Fruit fly (Drosophila melanogaster) whole organism, embryonic: ENCODE results near the gene mad2.
A peak's percentile ranks its signal among the peaks of the same experiment; 100 is the strongest.

Experiments
- Abd-B ChIP-seq: fragments of 200-800 bp; sonication (Bioruptor generic); optimal IDR thresholded peaks from 2 replicates; lab custom pipeline; 2018; ENCODE audit warnings: missing biosample characterization, mild to moderate bottlenecking, missing genetic modification characterization, moderate library complexity
- Ada2b ChIP-seq: fragments of 200-800 bp; sonication (Bioruptor generic); IDR thresholded peaks from 2 replicates; pipeline ENCODE4 v1.3.6; 2022; ENCODE audit warnings: missing biosample characterization, missing genetic modification characterization
- Atf-2 ChIP-seq: fragments of 200-800 bp; sonication (Bioruptor generic); optimal IDR thresholded peaks from 2 replicates; lab custom pipeline; 2016; ENCODE audit warnings: missing biosample characterization, missing genetic modification characterization
- BtbVII ChIP-seq: fragments of 200-800 bp; sonication (Bioruptor generic); optimal IDR thresholded peaks from 3 replicates; lab custom pipeline; 2017; ENCODE audit warnings: missing biosample characterization, mild to moderate bottlenecking, missing genetic modification characterization
- CG1024 ChIP-seq: fragments of 200-800 bp; sonication (Bioruptor generic); IDR thresholded peaks from 2 replicates; pipeline ENCODE4 v1.3.6; 2022; ENCODE audit warnings: missing biosample characterization, missing genetic modification characterization
- CG10267 ChIP-seq: fragments of 200-800 bp; sonication (Bioruptor generic); optimal IDR thresholded peaks from 2 replicates; lab custom pipeline; 2018; ENCODE audit warnings: missing biosample characterization, mild to moderate bottlenecking, missing genetic modification characterization, moderate library complexity
- CG11456 ChIP-seq: fragments of 200-800 bp; sonication (Bioruptor generic); IDR thresholded peaks from 3 replicates; pipeline ENCODE4 v1.3.6; 2022; ENCODE audit warnings: missing biosample characterization, missing genetic modification characterization
- CG12299 ChIP-seq: fragments of 200-800 bp; sonication (Bioruptor generic); optimal IDR thresholded peaks from 2 replicates; lab custom pipeline; 2018; ENCODE audit warnings: missing biosample characterization, mild to moderate bottlenecking, missing genetic modification characterization
- CG12391 ChIP-seq: fragments of 200-800 bp; sonication (Bioruptor generic); optimal IDR thresholded peaks from 3 replicates; lab custom pipeline; 2018; ENCODE audit warnings: missing biosample characterization, mild to moderate bottlenecking, missing genetic modification characterization, moderate library complexity
- CG13424 ChIP-seq: fragments of 200-800 bp; sonication (Bioruptor generic); optimal IDR thresholded peaks from 2 replicates; lab custom pipeline; 2019; ENCODE audit warnings: missing biosample characterization, mild to moderate bottlenecking, missing genetic modification characterization, moderate library complexity
- CG15696 ChIP-seq: fragments of 200-800 bp; sonication (Bioruptor generic); optimal IDR thresholded peaks from 2 replicates; lab custom pipeline; 2019; ENCODE audit warnings: missing biosample characterization, mild to moderate bottlenecking, missing genetic modification characterization, moderate library complexity
- CG1647 ChIP-seq: fragments of 200-800 bp; sonication (Bioruptor generic); optimal IDR thresholded peaks from 3 replicates; lab custom pipeline; 2016; ENCODE audit warnings: missing biosample characterization, missing genetic modification characterization
- CG17385 ChIP-seq: fragments of 200-800 bp; sonication (Bioruptor generic); optimal IDR thresholded peaks from 3 replicates; lab custom pipeline; 2018; ENCODE audit warnings: missing biosample characterization, mild to moderate bottlenecking, missing genetic modification characterization
- CG32767 ChIP-seq: fragments of 200-800 bp; sonication (Bioruptor generic); IDR thresholded peaks from 2 replicates; pipeline ENCODE4 v1.3.6; 2022; ENCODE audit warnings: missing biosample characterization, missing genetic modification characterization
- CG33213 ChIP-seq: fragments of 200-800 bp; sonication (Bioruptor generic); optimal IDR thresholded peaks from 3 replicates; lab custom pipeline; 2016; ENCODE audit warnings: missing biosample characterization, missing genetic modification characterization
- CG3407 ChIP-seq: fragments of 200-800 bp; sonication (Bioruptor generic); optimal IDR thresholded peaks from 2 replicates; lab custom pipeline; 2018; ENCODE audit warnings: missing biosample characterization, mild to moderate bottlenecking, missing genetic modification characterization
- CG3726 ChIP-seq: fragments of 200-800 bp; sonication (Bioruptor generic); IDR thresholded peaks from 3 replicates; pipeline ENCODE4, ENCODE4 v1.3.6; 2022; ENCODE audit warnings: missing biosample characterization, missing genetic modification characterization
- CG4282 ChIP-seq: fragments of 200-800 bp; sonication (Bioruptor generic); optimal IDR thresholded peaks from 2 replicates; lab custom pipeline; 2016; ENCODE audit warnings: missing biosample characterization, missing genetic modification characterization
- CG43689 ChIP-seq: fragments of 200-800 bp; sonication (Bioruptor generic); IDR thresholded peaks from 2 replicates; pipeline ENCODE4 v1.3.6; 2022; ENCODE audit warnings: missing biosample characterization, missing genetic modification characterization
- CG4424 ChIP-seq: fragments of 200-800 bp; sonication (Bioruptor generic); optimal IDR thresholded peaks from 3 replicates; lab custom pipeline; 2016; ENCODE audit warnings: missing biosample characterization, missing genetic modification characterization
- CG8924 ChIP-seq: fragments of 200-800 bp; optimal IDR thresholded peaks from 3 replicates; lab custom pipeline; 2019; ENCODE audit warnings: missing biosample characterization, mild to moderate bottlenecking, missing genetic modification characterization, moderate library complexity
- CG9817 ChIP-seq: fragments of 200-800 bp; sonication (Bioruptor generic); optimal IDR thresholded peaks from 2 replicates; lab custom pipeline; 2018; ENCODE audit warnings: missing biosample characterization, mild to moderate bottlenecking, missing genetic modification characterization, moderate library complexity
- D19B ChIP-seq: fragments of 200-800 bp; sonication (Bioruptor generic); optimal IDR thresholded peaks from 2 replicates; lab custom pipeline; 2017; ENCODE audit warnings: missing biosample characterization, mild to moderate bottlenecking, missing genetic modification characterization
- Deaf1 ChIP-seq: fragments of 200-800 bp; optimal IDR thresholded peaks from 3 replicates; lab custom pipeline; 2019; ENCODE audit warnings: missing biosample characterization, mild to moderate bottlenecking, missing genetic modification characterization, moderate library complexity
- Dll ChIP-seq: fragments of 200-800 bp; sonication (Bioruptor generic); IDR thresholded peaks from 4 replicates; pipeline ENCODE4 v1.3.6; 2022; ENCODE audit warnings: missing biosample characterization, missing genetic modification characterization; ENCODE audit not compliant: partially characterized antibody
- E2f2 ChIP-seq: fragments of 200-800 bp; sonication (Bioruptor generic); IDR thresholded peaks from 2 replicates; pipeline ENCODE4 v1.3.6; 2022; ENCODE audit warnings: missing biosample characterization, missing genetic modification characterization
- Fer3 ChIP-seq: fragments of 200-800 bp; sonication (Bioruptor generic); optimal IDR thresholded peaks from 2 replicates; lab custom pipeline; 2018; ENCODE audit warnings: missing biosample characterization, mild to moderate bottlenecking, missing genetic modification characterization, moderate library complexity
- HLH3B ChIP-seq: fragments of 200-800 bp; sonication (Bioruptor generic); IDR thresholded peaks from 2 replicates; pipeline ENCODE4 v1.3.6; 2022; ENCODE audit warnings: missing biosample characterization, missing genetic modification characterization
- Hr51 ChIP-seq, 2 experiments: fragments of 200-800 bp; sonication (Bioruptor generic); optimal IDR thresholded peaks; 2 replicates in 1 of 2; 3 replicates in 1 of 2; lab custom pipeline; 2016 to 2018; ENCODE audit warnings: missing biosample characterization in 2 of 2, missing genetic modification characterization in 2 of 2, mild to moderate bottlenecking in 1 of 2, moderate library complexity in 1 of 2
- MESR4 ChIP-seq: fragments of 200-800 bp; sonication (Bioruptor generic); optimal IDR thresholded peaks from 2 replicates; lab custom pipeline; 2018; ENCODE audit warnings: missing biosample characterization, mild to moderate bottlenecking, missing genetic modification characterization, moderate library complexity
- MTF-1 ChIP-seq: fragments of 200-800 bp; sonication (Bioruptor generic); optimal IDR thresholded peaks from 2 replicates; lab custom pipeline; 2018; ENCODE audit warnings: missing biosample characterization, mild to moderate bottlenecking, missing genetic modification characterization, borderline replicate concordance
- Mes4 ChIP-seq: fragments of 200-800 bp; sonication (Bioruptor generic); optimal IDR thresholded peaks from 2 replicates; lab custom pipeline; 2016; ENCODE audit warnings: missing biosample characterization, missing genetic modification characterization
- Nf-YB ChIP-seq: fragments of 200-800 bp; sonication (Bioruptor generic); optimal IDR thresholded peaks from 3 replicates; lab custom pipeline; 2019; ENCODE audit warnings: missing biosample characterization, mild to moderate bottlenecking, missing genetic modification characterization, moderate library complexity
- Tbp ChIP-seq: fragments of >200 bp; optimal IDR thresholded peaks from 2 replicates; lab custom pipeline; 2018; ENCODE audit warnings: missing biosample characterization, missing genetic modification characterization
- ac ChIP-seq: fragments of 200-800 bp; sonication (Bioruptor generic); optimal IDR thresholded peaks from 3 replicates; lab custom pipeline; 2017; ENCODE audit warnings: missing biosample characterization, mild to moderate bottlenecking, missing genetic modification characterization
- az2 ChIP-seq: fragments of 200-800 bp; sonication (Bioruptor generic); optimal IDR thresholded peaks from 3 replicates; lab custom pipeline; 2016; ENCODE audit warnings: missing biosample characterization, missing genetic modification characterization
- bcd ChIP-seq: fragments of 200-800 bp; sonication (Bioruptor generic); optimal IDR thresholded peaks from 2 replicates; lab custom pipeline; 2017; ENCODE audit warnings: missing biosample characterization, mild to moderate bottlenecking, missing genetic modification characterization
- bigmax ChIP-seq: fragments of 200-800 bp; sonication (Bioruptor generic); optimal IDR thresholded peaks from 2 replicates; lab custom pipeline; 2018; ENCODE audit warnings: missing biosample characterization, mild to moderate bottlenecking, missing genetic modification characterization
- caup ChIP-seq: fragments of 200-800 bp; sonication (Bioruptor generic); optimal IDR thresholded peaks from 3 replicates; lab custom pipeline; 2017; ENCODE audit warnings: missing biosample characterization, mild to moderate bottlenecking, missing genetic modification characterization, moderate library complexity; ENCODE audit not compliant: severe bottlenecking
- chn ChIP-seq: fragments of 200-800 bp; sonication (Bioruptor generic); optimal IDR thresholded peaks from 2 replicates; lab custom pipeline; 2016; ENCODE audit warnings: missing biosample characterization, missing genetic modification characterization
- corto ChIP-seq: fragments of 200-800 bp; sonication (Bioruptor generic); optimal IDR thresholded peaks from 2 replicates; lab custom pipeline; 2016; ENCODE audit warnings: missing biosample characterization, mild to moderate bottlenecking, missing genetic modification characterization, moderate library complexity
- crol ChIP-seq: fragments of 200-800 bp; sonication (Bioruptor generic); IDR thresholded peaks from 2 replicates; pipeline ENCODE4 v1.3.6; 2022; ENCODE audit warnings: missing biosample characterization, missing genetic modification characterization
- dati ChIP-seq: fragments of 200-800 bp; sonication (Bioruptor generic); IDR thresholded peaks from 2 replicates; pipeline ENCODE4 v1.3.6; 2022; ENCODE audit warnings: missing biosample characterization, missing genetic modification characterization
- disco-r ChIP-seq: fragments of 200-800 bp; sonication (Bioruptor generic); optimal IDR thresholded peaks from 2 replicates; lab custom pipeline; 2016; ENCODE audit warnings: missing biosample characterization, missing genetic modification characterization
- dysf ChIP-seq: fragments of 200-800 bp; sonication (Bioruptor generic); IDR thresholded peaks from 3 replicates; pipeline ENCODE4 v1.3.6; 2022; ENCODE audit warnings: missing biosample characterization, missing genetic modification characterization
- en ChIP-seq: fragments of 200-800 bp; sonication (Bioruptor generic); optimal IDR thresholded peaks from 2 replicates; lab custom pipeline; 2016; ENCODE audit warnings: missing biosample characterization, missing genetic modification characterization
- eve ChIP-seq, 2 experiments: fragments of >200 bp; optimal IDR thresholded peaks; 2 replicates each; lab custom pipeline; 2017; ENCODE audit warnings: missing biosample characterization in 2 of 2, missing genetic modification characterization in 2 of 2
- ken ChIP-seq: fragments of 200-800 bp; sonication (Bioruptor generic); IDR thresholded peaks from 3 replicates; pipeline ENCODE4 v1.3.6; 2022; ENCODE audit warnings: missing biosample characterization, missing genetic modification characterization
- lab ChIP-seq: fragments of 200-800 bp; sonication (Bioruptor generic); optimal IDR thresholded peaks from 3 replicates; lab custom pipeline; 2017; ENCODE audit warnings: missing biosample characterization, missing genetic modification characterization, mild to moderate bottlenecking, moderate library complexity, missing genetic modification reagents
- shn ChIP-seq: fragments of 200-800 bp; sonication (Bioruptor generic); optimal IDR thresholded peaks from 3 replicates; lab custom pipeline; 2016; ENCODE audit warnings: missing biosample characterization, missing genetic modification characterization
- slbo ChIP-seq: fragments of 200-800 bp; sonication (Bioruptor generic); IDR thresholded peaks from 2 replicates; pipeline ENCODE4 v1.3.6; 2022; ENCODE audit warnings: missing biosample characterization, missing genetic modification characterization
- tx ChIP-seq: fragments of 200-800 bp; sonication (Bioruptor generic); optimal IDR thresholded peaks from 2 replicates; lab custom pipeline; 2016; ENCODE audit warnings: missing biosample characterization, missing genetic modification characterization

mad2 gene

dm6 chr3L:5828684-5829083, 15.8 kb upstream of the mad2 start (continued):
- TF ChIP-seq ken (GFP tag; lab: Robert Waterston, UW): no peak
- TF ChIP-seq eve (GFP tag; optimal IDR thresholded peaks at IDR 0.05; lab: Kevin White, UChicago): no peak
- TF ChIP-seq CG12391 (tag; lab: Kevin White, UChicago): peak; percentile 15
- no peak for TF ChIP-seq D19B (GFP tag; lab: Kevin White, UChicago)
- TF ChIP-seq bcd (GFP tag; lab: Kevin White, UChicago): peak; percentile 26
- no peak for TF ChIP-seq chn (GFP tag; lab: Kevin White, UChicago)
- no peak for TF ChIP-seq CG1647 (GFP tag; lab: Kevin White, UChicago)
- no peak for TF ChIP-seq Nf-YB
- TF ChIP-seq disco-r (GFP tag; lab: Kevin White, UChicago): no peak
- no peak for TF ChIP-seq caup (GFP tag; lab: Kevin White, UChicago)
- no peak for TF ChIP-seq en
- TF ChIP-seq CG12299 (tag; lab: Kevin White, UChicago): no peak
- TF ChIP-seq Tbp (GFP tag; lab: Kevin White, UChicago): no peak
- no peak for TF ChIP-seq Dll (GFP tag; lab: Robert Waterston, UW)
- no peak for TF ChIP-seq CG33213 (GFP tag; lab: Kevin White, UChicago)
- no peak for TF ChIP-seq Ada2b (GFP tag; lab: Robert Waterston, UW)
- no peak for TF ChIP-seq bigmax (GFP tag; lab: Kevin White, UChicago)
- TF ChIP-seq ac: no peak
- TF ChIP-seq CG15696: no peak
- TF ChIP-seq dati: no peak
- no peak for TF ChIP-seq tx (GFP tag; lab: Kevin White, UChicago)
- TF ChIP-seq CG17385 (GFP tag; lab: Kevin White, UChicago): peak; percentile 3
- TF ChIP-seq lab (GFP tag; lab: Kevin White, UChicago): peak; percentile 18
- no peak for TF ChIP-seq MTF-1 (GFP tag; lab: Kevin White, UChicago)
- no peak for TF ChIP-seq corto
- TF ChIP-seq HLH3B (GFP tag; lab: Robert Waterston, UW): no peak
- TF ChIP-seq Atf-2 (GFP tag; lab: Kevin White, UChicago): no peak
- no peak for TF ChIP-seq crol (GFP tag; lab: Robert Waterston, UW)
- TF ChIP-seq Fer3 (tag; lab: Kevin White, UChicago): no peak
- TF ChIP-seq CG3407 (GFP tag; lab: Kevin White, UChicago): no peak
- TF ChIP-seq CG9817 (tag; lab: Kevin White, UChicago): no peak
- peak; percentile 52 for TF ChIP-seq CG13424 (tag; lab: Kevin White, UChicago)
- TF ChIP-seq CG4424: peak; percentile 21
- no peak for TF ChIP-seq BtbVII (GFP tag; lab: Kevin White, UChicago)
- TF ChIP-seq Deaf1: no peak
- peak; percentile 21; the same call in 1 of the 2 replicates for TF ChIP-seq E2f2 (GFP tag; lab: Robert Waterston, UW)
- peak; percentile 34 for TF ChIP-seq CG8924 (tag; lab: Kevin White, UChicago)
- TF ChIP-seq az2 (GFP tag; lab: Kevin White, UChicago): no peak
- TF ChIP-seq CG1024 (GFP tag; lab: Robert Waterston, UW): no peak
- no peak for TF ChIP-seq Mes4 (GFP tag; lab: Kevin White, UChicago)
- TF ChIP-seq CG4282 (GFP tag; lab: Kevin White, UChicago): no peak
- no peak for TF ChIP-seq shn (GFP tag; lab: Kevin White, UChicago)
- peak; percentile 15 for TF ChIP-seq CG10267
- no peak for TF ChIP-seq CG3726 (GFP tag; lab: Robert Waterston, UW)
- TF ChIP-seq CG43689 (GFP tag; lab: Robert Waterston, UW): no peak
- peak in 1 of 2 experiments; percentile 57 for TF ChIP-seq Hr51 (GFP tag; optimal IDR thresholded peaks at IDR 0.05; lab: Kevin White, UChicago)
- no peak for TF ChIP-seq MESR4 (GFP tag; lab: Kevin White, UChicago)
- TF ChIP-seq CG32767 (GFP tag; lab: Robert Waterston, UW): no peak
- peak; percentile 47; the same call in 1 of the 3 replicates for TF ChIP-seq dysf
- no peak for TF ChIP-seq CG11456 (GFP tag; lab: Robert Waterston, UW)
- TF ChIP-seq slbo (GFP tag; lab: Robert Waterston, UW): no peak
- peak; percentile 16 for TF ChIP-seq Abd-B (GFP tag; lab: Kevin White, UChicago)
